Worm (Caenorhabditis elegans): ENCODE results near the gene F54F2.14.
A peak's percentile ranks its signal among the peaks of the same experiment; 100 is the strongest.

F54F2.14 gene

DNA sequence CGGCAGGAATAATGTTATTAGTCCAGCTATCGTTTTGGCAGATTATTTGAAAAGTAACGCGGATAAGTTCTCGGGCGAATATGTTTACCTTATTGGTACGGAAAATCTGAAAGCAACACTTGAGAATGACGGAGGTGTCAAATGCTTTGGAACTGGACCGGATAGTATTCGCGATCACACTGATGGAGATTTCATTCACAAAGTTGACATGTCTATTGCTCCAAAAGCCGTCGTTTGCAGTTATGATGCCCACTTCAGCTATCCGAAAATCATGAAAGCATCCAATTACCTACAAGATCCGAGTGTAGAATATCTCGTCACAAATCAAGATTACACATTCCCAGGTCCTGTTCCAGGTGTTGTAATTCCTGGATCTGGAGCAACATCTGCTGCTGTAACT lies 18.0 kb upstream of the F54F2.14 start:
- TF ChIP-seq lin-15B (tag; optimal IDR thresholded peaks at IDR 0.05) (no peak), ctbp-1 (GFP tag; IDR thresholded peaks at IDR 0.05) (no peak), aha-1 (tag) (peak; percentile 81), unc-62 (GFP tag; optimal IDR thresholded peaks at IDR 0.05 in 1 of 2) (peak in 1 of 2 experiments; percentile 91), unc-62 (tag; optimal IDR thresholded peaks at IDR 0.05) (no peak)

DNA sequence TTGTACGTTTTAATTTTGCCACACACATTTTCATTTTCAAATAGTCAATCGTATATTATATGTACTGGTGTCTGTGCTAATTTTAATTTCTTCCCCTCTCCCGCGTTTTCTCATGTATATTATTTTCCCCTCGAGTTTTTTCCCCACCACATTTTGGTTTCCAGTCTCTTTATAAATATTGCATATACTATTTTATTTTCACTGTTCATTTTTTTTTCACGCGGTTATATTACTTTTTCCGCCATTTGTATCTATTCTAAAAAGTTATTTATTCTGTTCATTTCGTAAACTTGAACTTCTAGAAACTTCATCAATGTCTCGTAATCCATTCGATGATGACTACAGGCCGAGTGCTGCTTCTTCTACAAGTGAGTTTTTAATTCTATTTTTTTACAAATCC lies 15.4 kb upstream of the F54F2.14 start, which contains the start of gene snap-29:
TSS of gene snap-29 (plus strand) at position 301 of the 400 bp plus-strand sequence.
- TF ChIP-seq lin-15B (tag; optimal IDR thresholded peaks at IDR 0.05) (no peak), fos-1 (tag; optimal IDR thresholded peaks at IDR 0.05) (no peak), lin-1 (GFP tag; IDR thresholded peaks at IDR 0.05) (no peak), D1046.2 (GFP tag; IDR thresholded peaks at IDR 0.05) (no peak), dpl-1 (GFP tag; optimal IDR thresholded peaks at IDR 0.05) (no peak), R02D3.7 (tag; optimal IDR thresholded peaks at IDR 0.05) (no peak), hlh-11 (tag; optimal IDR thresholded peaks at IDR 0.05) (no peak), nhr-102 (tag; optimal IDR thresholded peaks at IDR 0.05) (no peak), T26A8.4 (GFP tag; IDR thresholded peaks at IDR 0.05) (no peak), nhr-76 (tag; optimal IDR thresholded peaks at IDR 0.05) (no peak), nhr-25 (tag; optimal IDR thresholded peaks at IDR 0.05; ENCODE audit: borderline replicate concordance, insufficient read depth) (no peak), egl-27 (tag; optimal IDR thresholded peaks at IDR 0.05) (no peak), zfp-3 (GFP tag; conservative IDR thresholded peaks at IDR 0.05) (no peak), lin-39 (tag; optimal IDR thresholded peaks at IDR 0.05) (no peak), unc-130 (GFP tag; optimal IDR thresholded peaks at IDR 0.05) (no peak)

ce11 chrIII:8779912-8780311 lies 11.4 kb upstream of the F54F2.14 start, which contains the start of gene K02D10.4:
K02D10.4 (minus strand) TSS chrIII:8780012.
- TF ChIP-seq aha-1 (tag) = peak; percentile 66
- TF ChIP-seq D1046.2 (GFP tag; IDR thresholded peaks at IDR 0.05) = no peak

DNA sequence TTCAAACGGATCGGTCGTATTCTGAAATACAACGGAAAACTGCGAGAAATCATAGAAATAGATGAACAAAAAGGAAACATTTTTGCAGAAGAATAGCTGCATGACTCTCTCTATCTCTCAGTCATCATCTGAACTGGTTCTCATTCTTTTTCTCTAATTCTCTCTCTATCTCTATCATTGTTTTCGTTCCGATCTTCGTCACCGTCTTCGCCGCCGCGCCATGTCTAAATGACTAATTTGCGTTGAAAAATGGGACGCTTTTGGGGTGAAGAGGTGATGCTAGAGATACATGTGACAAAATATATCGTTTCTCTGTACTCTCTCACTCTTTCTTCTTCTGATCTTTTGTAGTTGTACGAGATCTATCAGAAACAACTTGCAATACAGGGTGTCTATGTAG lies 10.9 kb upstream of the F54F2.14 start:
- 0 out of 2 replicates have a peak, but pooled peaks have one; percentile 8 for TF ChIP-seq ceh-20 (GFP tag; IDR thresholded peaks at IDR 0.05)
- no peak for TF ChIP-seq rbr-2 (tag; optimal IDR thresholded peaks at IDR 0.05)
- no peak for TF ChIP-seq ceh-82 (tag; optimal IDR thresholded peaks at IDR 0.05)
- TF ChIP-seq lsy-2 (tag; optimal IDR thresholded peaks at IDR 0.05) = peak in 1 of 2 experiments; percentile 43
- peak; percentile 50 for TF ChIP-seq mep-1 (tag; optimal IDR thresholded peaks at IDR 0.05)
- peak; percentile 9 for TF ChIP-seq mes-2 (tag; optimal IDR thresholded peaks at IDR 0.05; ENCODE audit: poor library complexity, severe bottlenecking)
- no peak for TF ChIP-seq zfp-3 (GFP tag; conservative IDR thresholded peaks at IDR 0.05)
- peak; percentile 45; the same call in 1 of the 2 replicates for TF ChIP-seq dmd-6 (GFP tag; IDR thresholded peaks at IDR 0.05)
- TF ChIP-seq nhr-11 (tag; optimal IDR thresholded peaks at IDR 0.05) = peak; percentile 48
- no peak for TF ChIP-seq skn-1 (tag; optimal IDR thresholded peaks at IDR 0.05)
- peak; percentile 33 for TF ChIP-seq dve-1 (tag; optimal IDR thresholded peaks at IDR 0.05; ENCODE audit: insufficient read depth)
- peak; percentile 81 for TF ChIP-seq nhr-28 (tag; optimal IDR thresholded peaks at IDR 0.05)
- TF ChIP-seq ZK546.5 (tag; optimal IDR thresholded peaks at IDR 0.05) = no peak
- TF ChIP-seq unc-62 (GFP tag; optimal IDR thresholded peaks at IDR 0.05 in 1 of 2) = peak in 1 of 2 experiments; percentile 99
- TF ChIP-seq unc-62 (tag; optimal IDR thresholded peaks at IDR 0.05) = no peak
- peak; percentile 74 for TF ChIP-seq mxl-3 (GFP tag; optimal IDR thresholded peaks at IDR 0.05)
- peak; percentile 89 for TF ChIP-seq hlh-11 (tag; optimal IDR thresholded peaks at IDR 0.05)
- peak; percentile 18 for TF ChIP-seq aha-1 (tag)
- peak; percentile 84 for TF ChIP-seq hlh-30 (tag; optimal IDR thresholded peaks at IDR 0.05; ENCODE audit: insufficient read depth)
- peak; percentile 49 to 89 for TF ChIP-seq mdl-1 (tag; optimal IDR thresholded peaks at IDR 0.05)
- peak; percentile 52 for TF ChIP-seq nhr-48 (tag; optimal IDR thresholded peaks at IDR 0.05)
- no peak for TF ChIP-seq daf-16 (GFP tag; optimal IDR thresholded peaks at IDR 0.05)
- TF ChIP-seq daf-16 (tag; optimal IDR thresholded peaks at IDR 0.05) = no peak
